Worm (Caenorhabditis elegans) whole organism, L1 larva: Measurements from ENCODE around the gene F19C6.4.

Experiments
- ceh-8 ChIP-seq: fragments of 200-800 bp; sonication (Bioruptor generic); optimal IDR thresholded peaks from 2 replicates; lab custom pipeline; 2018; ENCODE audit warnings: mild to moderate bottlenecking, missing genetic modification characterization, moderate library complexity, missing compliant biosample characterization
- hlh-17 ChIP-seq: fragments of 200-800 bp; sonication (Bioruptor generic); optimal IDR thresholded peaks from 2 replicates; lab custom pipeline; 2018; ENCODE audit warnings: missing genetic modification characterization, mild to moderate bottlenecking, missing compliant biosample characterization, moderate library complexity, borderline replicate concordance
- lin-35 ChIP-seq, 2 experiments: fragments of 150-350 bp; optimal IDR thresholded peaks; 2 replicates each; lab custom pipeline; 2014; ENCODE audit warnings: missing biosample characterization in 2 of 2, missing genetic modification characterization in 2 of 2, missing genetic modification reagents in 2 of 2
- lsy-2 ChIP-seq, 2 experiments: fragments of 150-350 bp; optimal IDR thresholded peaks; 2 replicates each; lab custom pipeline; 2014; ENCODE audit warnings: missing biosample characterization in 2 of 2, missing genetic modification characterization in 2 of 2
- nhr-90 ChIP-seq: sonication (generic microtip); optimal IDR thresholded peaks from 2 replicates; lab custom pipeline; 2016; ENCODE audit warnings: mild to moderate bottlenecking, missing genetic modification characterization, missing compliant biosample characterization; ENCODE audit not compliant: poor library complexity
- pqm-1 ChIP-seq: sonication (generic microtip); optimal IDR thresholded peaks from 3 replicates; lab custom pipeline; 2017; ENCODE audit warnings: missing biosample characterization, missing genetic modification characterization
- ztf-11 ChIP-seq, 2 experiments: sonication (generic microtip); optimal IDR thresholded peaks; 2 replicates each; lab custom pipeline; 2016 to 2017; ENCODE audit warnings: missing genetic modification characterization in 2 of 2, missing biosample characterization in 1 of 2, missing compliant biosample characterization in 1 of 2
- ztf-4 ChIP-seq: fragments of 150-350 bp; optimal IDR thresholded peaks from 2 replicates; lab custom pipeline; 2014; ENCODE audit warnings: missing biosample characterization, missing genetic modification characterization

ce11 chrX:10022016-10022415 is 4.2 kb upstream of the F19C6.4 start, which contains the start of gene F42G10.1:
- TF ChIP-seq hlh-17 (no peak), ztf-4 (tag; lab: Kevin White, UChicago) (no peak), ztf-11 (tag; optimal IDR thresholded peaks at IDR 0.05; lab: Kevin White, UChicago) (no peak), nhr-90 (tag; lab: Kevin White, UChicago) (no peak), lin-35 (GFP tag; optimal IDR thresholded peaks at IDR 0.05; lab: Kevin White, UChicago) (no peak), pqm-1 (no peak), lsy-2 (tag; optimal IDR thresholded peaks at IDR 0.05; lab: Kevin White, UChicago) (no peak), ceh-8 (no peak)
